Fruit fly (Drosophila melanogaster) whole organism, adult: ENCODE data around the gene CG33648.

Experiments
- CG5204 ChIP-seq: fragments of 200-800 bp; sonication (Bioruptor generic); optimal IDR thresholded peaks from 2 replicates; lab custom pipeline; 2016; ENCODE audit warnings: missing biosample characterization, missing genetic modification characterization
- pad ChIP-seq: fragments of 200-800 bp; sonication (Bioruptor generic); optimal IDR thresholded peaks from 3 replicates; lab custom pipeline; 2017; ENCODE audit warnings: missing biosample characterization, missing genetic modification characterization, mild to moderate bottlenecking, moderate library complexity, missing genetic modification reagents

- TF ChIP-seq CG5204 (GFP tag; lab: Kevin White, UChicago) (no peak), pad (no peak)
Observed at dm6 chr2L:14499497-14499896, 24.6 kb upstream of the CG33648 start.
